Worm (Caenorhabditis elegans): Measurements from ENCODE around the gene baf-1.

Gene baf-1

ce11 chrIII:9450933-9451332 is 16.3 kb upstream of the baf-1 start:
- TF ChIP-seq F13H6.1 (tag; optimal IDR thresholded peaks at IDR 0.05) (no peak), pat-9 (tag; optimal IDR thresholded peaks at IDR 0.05) (no peak), lim-6 (tag; optimal IDR thresholded peaks at IDR 0.05) (no peak), nhr-11 (tag; optimal IDR thresholded peaks at IDR 0.05) (no peak), unc-42 (tag; optimal IDR thresholded peaks at IDR 0.05) (peak; percentile 55), hlh-13 (GFP tag; optimal IDR thresholded peaks at IDR 0.05) (no peak), ref-2 (tag; optimal IDR thresholded peaks at IDR 0.05) (peak; percentile 51), dve-1 (tag; optimal IDR thresholded peaks at IDR 0.05) (no peak), sox-4 (tag; optimal IDR thresholded peaks at IDR 0.05) (no peak), syd-9 (tag; optimal IDR thresholded peaks at IDR 0.05) (no peak), sox-2 (GFP tag; IDR thresholded peaks at IDR 0.05) (peak; percentile 10; the same call in 1 of the 2 replicates), ceh-48 (tag; optimal IDR thresholded peaks at IDR 0.05) (no peak), nfya-1 (tag; optimal IDR thresholded peaks at IDR 0.05) (peak; percentile 41), nhr-232 (tag; optimal IDR thresholded peaks at IDR 0.05) (no peak), ceh-34 (tag; optimal IDR thresholded peaks at IDR 0.05) (peak; percentile 58), hlh-6 (tag; optimal IDR thresholded peaks at IDR 0.05) (no peak), mec-3 (tag; optimal IDR thresholded peaks at IDR 0.05; ENCODE audit: borderline replicate concordance) (no peak), C08G9.2 (tag; optimal IDR thresholded peaks at IDR 0.05) (no peak), ceh-45 (GFP tag; IDR thresholded peaks at IDR 0.05) (no peak), sdc-2 (tag; optimal IDR thresholded peaks at IDR 0.05) (no peak), ceh-14 (tag; optimal IDR thresholded peaks at IDR 0.05) (peak; percentile 19), tbx-2 (tag; optimal IDR thresholded peaks at IDR 0.05) (peak; percentile 15), unc-55 (GFP tag; optimal IDR thresholded peaks at IDR 0.05) (peak; percentile 40), ceh-30 (tag; optimal IDR thresholded peaks at IDR 0.05) (no peak), gmeb-2 (tag; optimal IDR thresholded peaks at IDR 0.05) (no peak), pag-3 (tag; optimal IDR thresholded peaks at IDR 0.05; ENCODE audit: borderline replicate concordance) (no peak), hlh-30 (tag; optimal IDR thresholded peaks at IDR 0.05; ENCODE audit: insufficient read depth) (peak; percentile 93), ceh-2 (tag; optimal IDR thresholded peaks at IDR 0.05) (no peak), pha-4 (tag; optimal IDR thresholded peaks at IDR 0.05) (no peak), ama-1 (optimal IDR thresholded peaks at IDR 0.05) (no peak), che-1 (tag; optimal IDR thresholded peaks at IDR 0.05) (no peak), ceh-31 (tag; optimal IDR thresholded peaks at IDR 0.05) (peak; percentile 92), odd-2 (tag; optimal IDR thresholded peaks at IDR 0.05) (no peak), zip-5 (tag; optimal IDR thresholded peaks at IDR 0.05) (no peak)

ce11 chrIII:9453962-9454361 is 13.3 kb upstream of the baf-1 start, which contains the start of gene F54C8.7:
TSS of gene F54C8.7 (minus strand) at chrIII:9454062.
- no peak for TF ChIP-seq K09A11.1 (tag; optimal IDR thresholded peaks at IDR 0.05; ENCODE audit: insufficient read depth)
- TF ChIP-seq ceh-9 (tag; optimal IDR thresholded peaks at IDR 0.05) = no peak
- TF ChIP-seq syd-9 (tag; optimal IDR thresholded peaks at IDR 0.05) = no peak
- TF ChIP-seq ceh-48 (tag; optimal IDR thresholded peaks at IDR 0.05) = no peak
- TF ChIP-seq ceh-6 (GFP tag; optimal IDR thresholded peaks at IDR 0.05) = no peak
- TF ChIP-seq fkh-6 (tag; optimal IDR thresholded peaks at IDR 0.05) = no peak
- TF ChIP-seq T23F11.4 (GFP tag; optimal IDR thresholded peaks at IDR 0.05) = no peak
- no peak for TF ChIP-seq dve-1 (tag; optimal IDR thresholded peaks at IDR 0.05)
- TF ChIP-seq hlh-30 (tag; optimal IDR thresholded peaks at IDR 0.05; ENCODE audit: insufficient read depth) = no peak
- no peak for TF ChIP-seq ceh-19 (GFP tag; optimal IDR thresholded peaks at IDR 0.05)
- no peak for TF ChIP-seq ref-2 (tag; optimal IDR thresholded peaks at IDR 0.05)
- no peak for TF ChIP-seq ceh-2 (tag; optimal IDR thresholded peaks at IDR 0.05)
- TF ChIP-seq ceh-14 (tag; optimal IDR thresholded peaks at IDR 0.05) = no peak
- TF ChIP-seq gmeb-2 (tag; optimal IDR thresholded peaks at IDR 0.05) = no peak

- no peak for TF ChIP-seq fkh-6 (tag; optimal IDR thresholded peaks at IDR 0.05)
- TF ChIP-seq unc-86 (tag; optimal IDR thresholded peaks at IDR 0.05) = no peak
- no peak for TF ChIP-seq npax-4 (tag; optimal IDR thresholded peaks at IDR 0.05)
- TF ChIP-seq fax-1 (tag; optimal IDR thresholded peaks at IDR 0.05) = no peak
- TF ChIP-seq pha-4 (tag; optimal IDR thresholded peaks at IDR 0.05) = no peak
- no peak for TF ChIP-seq ceh-6 (GFP tag; optimal IDR thresholded peaks at IDR 0.05)
- no peak for TF ChIP-seq elt-2 (tag; optimal IDR thresholded peaks at IDR 0.05)
- TF ChIP-seq ceh-9 (tag; optimal IDR thresholded peaks at IDR 0.05) = no peak
- TF ChIP-seq C38D4.7 (GFP tag; optimal IDR thresholded peaks at IDR 0.05) = no peak
- TF ChIP-seq sdc-2 (tag; optimal IDR thresholded peaks at IDR 0.05) = no peak
- no peak for TF ChIP-seq hlh-30 (tag; optimal IDR thresholded peaks at IDR 0.05; ENCODE audit: insufficient read depth)
- TF ChIP-seq sox-4 (tag; optimal IDR thresholded peaks at IDR 0.05) = no peak
- TF ChIP-seq hlh-6 (tag; optimal IDR thresholded peaks at IDR 0.05) = no peak
- TF ChIP-seq ceh-31 (tag; optimal IDR thresholded peaks at IDR 0.05) = no peak
- no peak for TF ChIP-seq dve-1 (tag; optimal IDR thresholded peaks at IDR 0.05)
- TF ChIP-seq tbx-7 (tag; optimal IDR thresholded peaks at IDR 0.05) = no peak
- no peak for TF ChIP-seq unc-3 (GFP tag; conservative IDR thresholded peaks at IDR 0.05)
- TF ChIP-seq unc-3 (tag; optimal IDR thresholded peaks at IDR 0.05) = no peak
Observed at ce11 chrIII:9454730-9455129, 12.5 kb upstream of the baf-1 start.

Data from whole organism, late embryonic.